Fruit fly (Drosophila melanogaster): ENCODE results near the gene Kots.

DNA sequence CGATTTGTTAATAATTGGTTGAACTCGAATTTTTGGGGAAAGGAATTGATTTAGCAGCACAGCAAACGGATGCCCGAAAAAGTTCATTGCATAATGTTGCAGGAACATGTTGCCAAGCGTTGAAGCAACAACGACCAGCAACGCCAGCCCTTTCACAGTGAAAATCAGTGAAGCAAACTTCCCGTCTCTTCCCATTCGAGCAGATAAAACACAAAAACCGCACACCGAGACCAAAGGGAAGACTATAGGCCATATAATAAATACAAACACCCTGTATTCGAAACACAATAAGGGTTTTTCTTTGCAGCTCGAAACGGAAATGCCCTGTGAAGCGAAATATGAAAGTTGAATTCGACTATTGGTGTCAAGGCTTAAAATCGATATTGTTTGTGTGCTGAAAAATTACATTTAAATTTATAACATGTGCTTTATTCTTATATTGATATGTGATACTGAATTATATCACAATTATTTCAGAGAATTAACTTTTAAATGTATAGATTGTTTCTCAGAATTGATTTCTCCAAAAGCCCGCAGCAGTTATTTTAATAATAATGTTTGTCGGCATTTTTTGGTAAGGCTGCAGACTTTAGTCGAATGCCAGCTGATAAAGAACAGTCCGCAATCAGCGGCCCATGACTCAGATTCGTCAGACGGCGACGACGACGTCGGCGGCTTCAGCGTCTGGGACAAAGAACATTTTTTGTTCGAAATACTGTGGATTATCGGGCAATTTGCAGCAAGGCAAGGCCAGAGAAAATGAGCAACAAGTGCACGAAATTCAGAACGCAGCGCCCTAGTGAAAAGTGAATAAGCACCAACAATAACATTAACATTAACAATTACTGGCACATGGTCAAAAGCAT is 13.4 kb upstream of the Kots start:
- TF ChIP-seq wek (GFP tag; optimal IDR thresholded peaks at IDR 0.05) (no peak), h (optimal IDR thresholded peaks at IDR 0.05) (no peak), CG10543 (GFP tag; optimal IDR thresholded peaks at IDR 0.05) (no peak), bowl (GFP tag; IDR thresholded peaks at IDR 0.05) (no peak), CG3726 (GFP tag; IDR thresholded peaks at IDR 0.05) (no peak), Rfx (GFP tag; IDR thresholded peaks at IDR 0.05) (no peak), Awh (GFP tag; IDR thresholded peaks at IDR 0.05) (no peak), CG17186 (GFP tag; optimal IDR thresholded peaks at IDR 0.05) (no peak), CG18619 (GFP tag; optimal IDR thresholded peaks at IDR 0.05) (no peak), Dll (GFP tag; IDR thresholded peaks at IDR 0.05; ENCODE audit: partially characterized antibody) (no peak), TFAM (GFP tag; optimal IDR thresholded peaks at IDR 0.05) (no peak), seq (GFP tag; IDR thresholded peaks at IDR 0.05) (no peak), danr (GFP tag; IDR thresholded peaks at IDR 0.05) (no peak), cg (GFP tag; optimal IDR thresholded peaks at IDR 0.05) (no peak)
